Fruit fly (Drosophila melanogaster) whole organism, embryonic: Measurements from ENCODE around the gene CheB98a.

Source experiments
- Atf-2 ChIP-seq: fragments of 200-800 bp; sonication (Bioruptor generic); optimal IDR thresholded peaks from 2 replicates; lab custom pipeline; 2016; ENCODE audit warnings: missing biosample characterization, missing genetic modification characterization
- Atf6 ChIP-seq: fragments of 200-800 bp; sonication (Bioruptor generic); IDR thresholded peaks from 2 replicates; pipeline ENCODE4 v1.3.6; 2022; ENCODE audit warnings: missing biosample characterization, missing genetic modification characterization
- CG10274 ChIP-seq: fragments of 200-800 bp; sonication (Bioruptor generic); optimal IDR thresholded peaks from 3 replicates; lab custom pipeline; 2017; ENCODE audit warnings: missing biosample characterization, mild to moderate bottlenecking, missing genetic modification characterization
- CG12391 ChIP-seq: fragments of 200-800 bp; sonication (Bioruptor generic); optimal IDR thresholded peaks from 3 replicates; lab custom pipeline; 2018; ENCODE audit warnings: missing biosample characterization, mild to moderate bottlenecking, missing genetic modification characterization, moderate library complexity
- CG12769 ChIP-seq: fragments of 200-800 bp; sonication (Bioruptor generic); optimal IDR thresholded peaks from 2 replicates; lab custom pipeline; 2019; ENCODE audit warnings: missing biosample characterization, mild to moderate bottlenecking, missing genetic modification characterization, moderate library complexity
- CG13287 ChIP-seq: fragments of 200-800 bp; sonication (Bioruptor generic); IDR thresholded peaks from 2 replicates; pipeline ENCODE4 v1.3.6; 2022; ENCODE audit warnings: missing biosample characterization, missing genetic modification characterization; ENCODE audit not compliant: partially characterized antibody
- CG17802 ChIP-seq: fragments of 200-800 bp; sonication (Bioruptor generic); optimal IDR thresholded peaks from 2 replicates; lab custom pipeline; 2018; ENCODE audit warnings: missing biosample characterization, mild to moderate bottlenecking, missing genetic modification characterization, moderate library complexity
- CG1832 ChIP-seq: fragments of 200-800 bp; sonication (Bioruptor generic); optimal IDR thresholded peaks from 2 replicates; lab custom pipeline; 2017; ENCODE audit warnings: missing biosample characterization, mild to moderate bottlenecking, missing genetic modification characterization, inconsistent platforms
- CG18764 ChIP-seq: fragments of 200-800 bp; sonication (Bioruptor generic); optimal IDR thresholded peaks from 3 replicates; lab custom pipeline; 2016; ENCODE audit warnings: missing biosample characterization, missing genetic modification characterization
- CG2116 ChIP-seq: fragments of 200-800 bp; sonication (Bioruptor generic); optimal IDR thresholded peaks from 3 replicates; lab custom pipeline; 2018; ENCODE audit warnings: missing biosample characterization, mild to moderate bottlenecking, missing genetic modification characterization
- CG30431 ChIP-seq: fragments of 200-800 bp; sonication (Bioruptor generic); optimal IDR thresholded peaks from 2 replicates; lab custom pipeline; 2017; ENCODE audit warnings: missing biosample characterization, missing genetic modification characterization
- CG31365 ChIP-seq: fragments of 200-800 bp; sonication (Bioruptor generic); optimal IDR thresholded peaks from 2 replicates; lab custom pipeline; 2018; ENCODE audit warnings: missing biosample characterization, mild to moderate bottlenecking, missing genetic modification characterization
- CG3163 ChIP-seq: fragments of 200-800 bp; sonication (Bioruptor generic); optimal IDR thresholded peaks from 3 replicates; lab custom pipeline; 2016; ENCODE audit warnings: missing biosample characterization, missing genetic modification characterization
- CG33557 ChIP-seq: fragments of 200-800 bp; sonication (Bioruptor generic); optimal IDR thresholded peaks from 2 replicates; lab custom pipeline; 2019; ENCODE audit warnings: missing biosample characterization, mild to moderate bottlenecking, missing genetic modification characterization, moderate library complexity
- CG43689 ChIP-seq: fragments of 200-800 bp; sonication (Bioruptor generic); IDR thresholded peaks from 2 replicates; pipeline ENCODE4 v1.3.6; 2022; ENCODE audit warnings: missing biosample characterization, missing genetic modification characterization
- CG6254 ChIP-seq: fragments of 200-800 bp; sonication (Bioruptor generic); optimal IDR thresholded peaks from 3 replicates; lab custom pipeline; 2017; ENCODE audit warnings: mild to moderate bottlenecking, missing biosample characterization, missing genetic modification reagents, missing genetic modification characterization
- CG6683 ChIP-seq: fragments of 200-800 bp; sonication (Bioruptor generic); optimal IDR thresholded peaks from 2 replicates; lab custom pipeline; 2017; ENCODE audit warnings: missing biosample characterization, mild to moderate bottlenecking, missing genetic modification characterization, missing genetic modification reagents
- CG6791 ChIP-seq: fragments of 200-800 bp; sonication (Bioruptor generic); IDR thresholded peaks from 3 replicates; pipeline ENCODE4 v1.3.6; 2022; ENCODE audit warnings: missing biosample characterization, missing genetic modification characterization; ENCODE audit not compliant: partially characterized antibody
- CG8478 ChIP-seq: fragments of >200 bp; optimal IDR thresholded peaks from 2 replicates; lab custom pipeline; 2018
- CG9932 ChIP-seq: fragments of 200-800 bp; sonication (Bioruptor generic); IDR thresholded peaks from 2 replicates; pipeline ENCODE4 v1.3.6; 2022; ENCODE audit warnings: missing biosample characterization, missing genetic modification characterization
- D19B ChIP-seq: fragments of 200-800 bp; sonication (Bioruptor generic); optimal IDR thresholded peaks from 2 replicates; lab custom pipeline; 2017; ENCODE audit warnings: missing biosample characterization, mild to moderate bottlenecking, missing genetic modification characterization
- Dip3 ChIP-seq: fragments of 200-800 bp; sonication (Bioruptor generic); optimal IDR thresholded peaks from 3 replicates; lab custom pipeline; 2016; ENCODE audit warnings: missing biosample characterization, missing genetic modification characterization
- Doc2 ChIP-seq: fragments of 200-800 bp; sonication (Bioruptor generic); IDR thresholded peaks from 2 replicates; pipeline ENCODE4 v1.3.6; 2022; ENCODE audit warnings: missing biosample characterization, missing genetic modification characterization
- Ets65A ChIP-seq: fragments of 200-800 bp; sonication (Bioruptor generic); peaks from one replicate; lab custom pipeline; 2016; ENCODE audit warnings: missing biosample characterization, missing genetic modification characterization
- HLHmδ ChIP-seq: fragments of 200-800 bp; sonication (Bioruptor generic); optimal IDR thresholded peaks from 2 replicates; lab custom pipeline; 2018; ENCODE audit warnings: missing biosample characterization, mild to moderate bottlenecking, missing genetic modification characterization, moderate library complexity
- Hr3 ChIP-seq: fragments of 200-800 bp; sonication (Bioruptor generic); optimal IDR thresholded peaks from 3 replicates; lab custom pipeline; 2016; ENCODE audit warnings: missing biosample characterization, missing genetic modification characterization
- Hsf ChIP-seq: fragments of 200-800 bp; sonication (Bioruptor generic); optimal IDR thresholded peaks from 3 replicates; lab custom pipeline; 2016; ENCODE audit warnings: missing biosample characterization, missing genetic modification characterization
- MBD-R2 ChIP-seq: fragments of 200-800 bp; sonication (Bioruptor generic); IDR thresholded peaks from 2 replicates; pipeline ENCODE4 v1.3.6; 2022; ENCODE audit warnings: missing biosample characterization, missing genetic modification characterization
- Meics ChIP-seq: fragments of 200-800 bp; sonication (Bioruptor generic); optimal IDR thresholded peaks from 2 replicates; lab custom pipeline; 2017; ENCODE audit warnings: missing biosample characterization, mild to moderate bottlenecking, missing genetic modification characterization
- NfI ChIP-seq: fragments of 200-800 bp; sonication (Bioruptor generic); optimal IDR thresholded peaks from 3 replicates; lab custom pipeline; 2018; ENCODE audit warnings: missing biosample characterization, mild to moderate bottlenecking, missing genetic modification characterization, moderate library complexity
- Poxn ChIP-seq: fragments of 200-800 bp; sonication (Bioruptor generic); IDR thresholded peaks from 2 replicates; pipeline ENCODE4 v1.3.6; 2022; ENCODE audit warnings: missing biosample characterization, missing genetic modification characterization
- Trl ChIP-seq, 3 experiments: fragments of >200 bp in 2 of 3; fragments of 200-800 bp in 1 of 3; sonication (Bioruptor generic) in 1 of 3; optimal IDR thresholded peaks; 2 replicates in 1 of 3; 3 replicates in 2 of 3; lab custom pipeline; 2016 to 2017; ENCODE audit warnings: missing biosample characterization in 1 of 3, missing genetic modification characterization in 1 of 3
- ase ChIP-seq: fragments of 200-800 bp; sonication (Bioruptor generic); IDR thresholded peaks from 3 replicates; pipeline ENCODE4 v1.3.6; 2022; ENCODE audit warnings: missing biosample characterization, missing genetic modification characterization
- az2 ChIP-seq: fragments of 200-800 bp; sonication (Bioruptor generic); optimal IDR thresholded peaks from 3 replicates; lab custom pipeline; 2016; ENCODE audit warnings: missing biosample characterization, missing genetic modification characterization
- caup ChIP-seq: fragments of 200-800 bp; sonication (Bioruptor generic); optimal IDR thresholded peaks from 3 replicates; lab custom pipeline; 2017; ENCODE audit warnings: missing biosample characterization, mild to moderate bottlenecking, missing genetic modification characterization, moderate library complexity; ENCODE audit not compliant: severe bottlenecking
- crol ChIP-seq: fragments of 200-800 bp; sonication (Bioruptor generic); IDR thresholded peaks from 2 replicates; pipeline ENCODE4 v1.3.6; 2022; ENCODE audit warnings: missing biosample characterization, missing genetic modification characterization
- eve ChIP-seq, 2 experiments: fragments of >200 bp; optimal IDR thresholded peaks; 2 replicates each; lab custom pipeline; 2017; ENCODE audit warnings: missing biosample characterization in 2 of 2, missing genetic modification characterization in 2 of 2
- jigr1 ChIP-seq: fragments of 200-800 bp; sonication (Bioruptor generic); IDR thresholded peaks from 3 replicates; pipeline ENCODE4 v1.3.6; 2022; ENCODE audit warnings: missing biosample characterization, missing genetic modification characterization
- lola ChIP-seq, 3 experiments: fragments of >200 bp in 2 of 3; fragments of 200-800 bp in 1 of 3; sonication (Bioruptor generic) in 1 of 3; optimal IDR thresholded peaks; 2 replicates each; lab custom pipeline; 2017 to 2019; ENCODE audit warnings: missing biosample characterization in 3 of 3, missing genetic modification characterization in 3 of 3, mild to moderate bottlenecking in 1 of 3, moderate library complexity in 1 of 3
- mam ChIP-seq: fragments of 200-800 bp; sonication (Bioruptor generic); optimal IDR thresholded peaks from 3 replicates; lab custom pipeline; 2016; ENCODE audit warnings: missing biosample characterization, missing genetic modification characterization
- nerfin-1 ChIP-seq: fragments of 200-800 bp; sonication (Bioruptor generic); optimal IDR thresholded peaks from 3 replicates; lab custom pipeline; 2019; ENCODE audit warnings: missing biosample characterization, mild to moderate bottlenecking, missing genetic modification characterization, moderate library complexity
- pb ChIP-seq: fragments of 200-800 bp; sonication (Bioruptor generic); optimal IDR thresholded peaks from 3 replicates; lab custom pipeline; 2016; ENCODE audit warnings: missing biosample characterization, missing genetic modification characterization
- pho ChIP-seq: fragments of 200-800 bp; sonication (Bioruptor generic); optimal IDR thresholded peaks from 2 replicates; lab custom pipeline; 2016; ENCODE audit warnings: missing biosample characterization, missing genetic modification characterization
- scrt ChIP-seq: fragments of 200-800 bp; sonication (Bioruptor generic); optimal IDR thresholded peaks from 2 replicates; lab custom pipeline; 2018; ENCODE audit warnings: missing biosample characterization, mild to moderate bottlenecking, missing genetic modification characterization, moderate library complexity
- tx ChIP-seq: fragments of 200-800 bp; sonication (Bioruptor generic); optimal IDR thresholded peaks from 2 replicates; lab custom pipeline; 2016; ENCODE audit warnings: missing biosample characterization, missing genetic modification characterization
- unc-4 ChIP-seq: fragments of 200-800 bp; sonication (Bioruptor generic); IDR thresholded peaks from 2 replicates; pipeline ENCODE4 v1.3.6; 2022; ENCODE audit warnings: missing biosample characterization, missing genetic modification characterization; ENCODE audit not compliant: partially characterized antibody
- unpg ChIP-seq: fragments of 200-800 bp; sonication (Bioruptor generic); optimal IDR thresholded peaks from 3 replicates; lab custom pipeline; 2018; ENCODE audit warnings: missing biosample characterization, mild to moderate bottlenecking, missing genetic modification characterization, moderate library complexity
- zfh1 ChIP-seq: fragments of 200-800 bp; sonication (Bioruptor generic); IDR thresholded peaks from 3 replicates; pipeline ENCODE4 v1.3.6; 2022; ENCODE audit warnings: missing biosample characterization, missing genetic modification characterization

Gene CheB98a

dm6 chr3R:28844611-28845376, 38.3 kb downstream of the CheB98a start, which contains the start of the genes Apc and spg (continued):
- TF ChIP-seq tx (GFP tag; lab: Kevin White, UChicago) (no peak), CG31365 (tag; lab: Kevin White, UChicago) (peak; percentile 64), Ets65A (GFP tag; lab: Kevin White, UChicago) (peak; percentile 84), Hr3 (peak; percentile 15), D19B (GFP tag; lab: Kevin White, UChicago) (no peak), CG30431 (GFP tag; lab: Kevin White, UChicago) (no peak), lola (GFP tag; optimal IDR thresholded peaks at IDR 0.05; lab: Kevin White, UChicago) (peak in 1 of 3 experiments; percentile 43), CG9932 (peak; percentile 52), CG6254 (GFP tag; lab: Kevin White, UChicago) (no peak), unc-4 (peak; percentile 72), CG43689 (GFP tag; lab: Robert Waterston, UW) (no peak), pho (peak; percentile 18), CG33557 (GFP tag; lab: Kevin White, UChicago) (no peak), caup (GFP tag; lab: Kevin White, UChicago) (peak; percentile 59), Trl (optimal IDR thresholded peaks at IDR 0.05; lab: Kevin White, UChicago) (no peak), Trl (GFP tag; optimal IDR thresholded peaks at IDR 0.05; lab: Kevin White, UChicago) (peak; percentile 48), CG6791 (peak; percentile 39; the same call in 1 of the 3 replicates), CG3163 (GFP tag; lab: Kevin White, UChicago) (peak; percentile 36), CG12391 (tag; lab: Kevin White, UChicago) (peak; percentile 57), mam (GFP tag; lab: Kevin White, UChicago) (no peak), Dip3 (GFP tag; lab: Kevin White, UChicago) (no peak), crol (GFP tag; lab: Robert Waterston, UW) (0 out of 2 replicates have a peak, but pooled peaks have one; percentile 27), unpg (GFP tag; lab: Kevin White, UChicago) (peak; percentile 45), jigr1 (GFP tag; lab: Robert Waterston, UW) (peak; percentile 53; the same call in 1 of the 3 replicates), CG17802 (no peak), ase (GFP tag; lab: Robert Waterston, UW) (no peak), Hsf (GFP tag; lab: Kevin White, UChicago) (no peak), Atf-2 (GFP tag; lab: Kevin White, UChicago) (no peak), CG10274 (GFP tag; lab: Kevin White, UChicago) (no peak), Atf6 (peak; percentile 48; the same call in 1 of the 2 replicates), eve (GFP tag; optimal IDR thresholded peaks at IDR 0.05; lab: Kevin White, UChicago) (no peak), CG2116 (GFP tag; lab: Kevin White, UChicago) (peak; percentile 49), pb (no peak), scrt (GFP tag; lab: Kevin White, UChicago) (peak; percentile 31), CG1832 (GFP tag; lab: Kevin White, UChicago) (no peak), Doc2 (GFP tag; lab: Robert Waterston, UW) (no peak), Poxn (GFP tag; lab: Robert Waterston, UW) (no peak), MBD-R2 (GFP tag; lab: Robert Waterston, UW) (peak; percentile 62), nerfin-1 (peak; percentile 42), HLHmδ (peak; percentile 70), CG13287 (GFP tag; lab: Robert Waterston, UW) (peak; percentile 80), CG12769 (tag; lab: Kevin White, UChicago) (peak; percentile 84), Meics (GFP tag; lab: Kevin White, UChicago) (peak; percentile 61), az2 (GFP tag; lab: Kevin White, UChicago) (peak; percentile 29), CG18764 (GFP tag; lab: Kevin White, UChicago) (no peak), NfI (no peak), CG6683 (no peak), zfh1 (GFP tag; lab: Robert Waterston, UW) (peak; percentile 42; the same call in 1 of the 3 replicates), CG8478 (lab: Kevin White, UChicago) (no peak)
